Worm (Caenorhabditis elegans) whole organism, early embryonic: ENCODE results near the gene acdh-7.

Source experiments
- B0310.2 ChIP-seq: sonication (generic microtip); optimal IDR thresholded peaks from 2 replicates; lab custom pipeline; 2016; ENCODE audit warnings: mild to moderate bottlenecking, missing genetic modification characterization, missing compliant biosample characterization
- ceh-36 ChIP-seq: sonication (generic microtip); optimal IDR thresholded peaks from 2 replicates; lab custom pipeline; 2016; ENCODE audit warnings: missing genetic modification characterization, inconsistent platforms, missing compliant biosample characterization
- sea-1 ChIP-seq: fragments of 200-800 bp; sonication (Bioruptor generic); conservative IDR thresholded peaks from 2 replicates; pipeline ENCODE4 v1.3.6; 2022; ENCODE audit warnings: missing genetic modification characterization, missing compliant biosample characterization
- tbx-37 ChIP-seq: fragments of 200-800 bp; sonication (Bioruptor generic); conservative IDR thresholded peaks from 2 replicates; pipeline ENCODE4 v1.3.6; 2022; ENCODE audit warnings: missing genetic modification reagents, missing genetic modification characterization, missing compliant biosample characterization

- TF ChIP-seq tbx-37 (GFP tag; lab: Robert Waterston, UW): no peak
- TF ChIP-seq sea-1: no peak
- no peak for TF ChIP-seq ceh-36 (tag; lab: Kevin White, UChicago)
- TF ChIP-seq B0310.2 (tag; lab: Kevin White, UChicago): no peak
These were observed 40.2 kb downstream of the acdh-7 start, which contains the start of gene B0302.4 for ce11 chrX:17176677-17177076.
